Worm (Caenorhabditis elegans) whole organism, L4 larva: Measurements from ENCODE around the gene aakg-1.

ENCODE experiments used
- F37D6.2 ChIP-seq: sonication (generic microtip); optimal IDR thresholded peaks from 2 replicates; lab custom pipeline; 2016; ENCODE audit warnings: mild to moderate bottlenecking, missing genetic modification characterization, missing compliant biosample characterization
- F49E8.2 ChIP-seq: sonication (generic microtip); optimal IDR thresholded peaks from 2 replicates; lab custom pipeline; 2016; ENCODE audit warnings: missing compliant biosample characterization, mild to moderate bottlenecking, missing genetic modification characterization, borderline replicate concordance
- T26A8.4 ChIP-seq: fragments of 200-800 bp; sonication (Bioruptor generic); IDR thresholded peaks from 2 replicates; pipeline ENCODE4 v1.3.6; 2022; ENCODE audit warnings: missing genetic modification characterization, missing compliant biosample characterization
- Y105C5A.15 ChIP-seq: fragments of 200-800 bp; sonication (Bioruptor generic); IDR thresholded peaks from 2 replicates; pipeline ENCODE4 v1.3.6; 2022; ENCODE audit warnings: missing genetic modification characterization, missing compliant biosample characterization
- ZK337.2 ChIP-seq: fragments of 200-800 bp; sonication (Bioruptor generic); IDR thresholded peaks from 2 replicates; pipeline ENCODE4 v1.3.6; 2022; ENCODE audit warnings: missing genetic modification reagents, missing genetic modification characterization, missing compliant biosample characterization
- ama-1 ChIP-seq: fragments of 150-350 bp; optimal IDR thresholded peaks from 2 replicates; lab custom pipeline; 2014; ENCODE audit warnings: inconsistent platforms, mixed read lengths
- ceh-20 ChIP-seq: fragments of 200-800 bp; sonication (Bioruptor generic); IDR thresholded peaks from 2 replicates; pipeline ENCODE4 v1.3.6; 2022; ENCODE audit warnings: missing genetic modification reagents, missing genetic modification characterization, missing compliant biosample characterization
- ceh-28 ChIP-seq: fragments of 150-350 bp; optimal IDR thresholded peaks from 2 replicates; lab custom pipeline; 2014; ENCODE audit warnings: missing biosample characterization, missing genetic modification reagents, missing genetic modification characterization
- ceh-62 ChIP-seq: sonication (generic microtip); optimal IDR thresholded peaks from 2 replicates; lab custom pipeline; 2017; ENCODE audit warnings: missing biosample characterization, missing genetic modification characterization
- cey-2 ChIP-seq: sonication (generic microtip); optimal IDR thresholded peaks from 3 replicates; lab custom pipeline; 2017; ENCODE audit warnings: missing genetic modification characterization, mild to moderate bottlenecking, missing compliant biosample characterization, antibody characterized with exemption, borderline replicate concordance; ENCODE audit not compliant: insufficient read depth
- ctbp-1 ChIP-seq: fragments of 200-800 bp; sonication (Bioruptor generic); IDR thresholded peaks from 2 replicates; pipeline ENCODE4 v1.3.6; 2022; ENCODE audit warnings: missing genetic modification reagents, missing genetic modification characterization, missing compliant biosample characterization
- daf-12 ChIP-seq: fragments of 150-350 bp; optimal IDR thresholded peaks from 2 replicates; lab custom pipeline; 2014; ENCODE audit warnings: missing biosample characterization, missing genetic modification reagents, missing genetic modification characterization
- daf-19 ChIP-seq: fragments of 200-800 bp; sonication (Bioruptor generic); conservative IDR thresholded peaks from 2 replicates; pipeline ENCODE4 v1.3.6; 2022; ENCODE audit warnings: missing genetic modification characterization, missing compliant biosample characterization
- daf-8 ChIP-seq: fragments of 200-800 bp; sonication (Bioruptor generic); IDR thresholded peaks from 2 replicates; pipeline ENCODE4 v1.3.6; 2022; ENCODE audit warnings: missing genetic modification characterization, missing compliant biosample characterization
- dmd-8 ChIP-seq: fragments of 200-800 bp; sonication (Bioruptor generic); IDR thresholded peaks from 2 replicates; pipeline ENCODE4 v1.3.6; 2022; ENCODE audit warnings: missing genetic modification characterization, missing compliant biosample characterization
- dpl-1 ChIP-seq: fragments of 150-350 bp; optimal IDR thresholded peaks from 2 replicates; lab custom pipeline; 2014; ENCODE audit warnings: missing biosample characterization, missing genetic modification reagents, missing genetic modification characterization
- duxl-1 ChIP-seq: sonication (generic microtip); optimal IDR thresholded peaks from 2 replicates; lab custom pipeline; 2016; ENCODE audit warnings: mild to moderate bottlenecking, missing genetic modification characterization, moderate library complexity, missing compliant biosample characterization; ENCODE audit not compliant: poor library complexity
- dve-1 ChIP-seq: sonication (generic microtip); optimal IDR thresholded peaks from 2 replicates; lab custom pipeline; 2017; ENCODE audit warnings: antibody characterized with exemption, mild to moderate bottlenecking, missing genetic modification characterization, missing compliant biosample characterization; ENCODE audit not compliant: insufficient read depth
- fkh-10 ChIP-seq: fragments of 150-350 bp; optimal IDR thresholded peaks from 2 replicates; lab custom pipeline; 2014; ENCODE audit warnings: missing biosample characterization, missing genetic modification reagents, missing genetic modification characterization
- fos-1 ChIP-seq: fragments of 150-350 bp; optimal IDR thresholded peaks from 2 replicates; lab custom pipeline; 2014; ENCODE audit warnings: missing biosample characterization, missing genetic modification characterization
- hlh-30 ChIP-seq: sonication (generic microtip); optimal IDR thresholded peaks from 2 replicates; lab custom pipeline; 2017; ENCODE audit warnings: antibody characterized with exemption, mild to moderate bottlenecking, missing genetic modification characterization, missing compliant biosample characterization; ENCODE audit not compliant: insufficient read depth
- lim-7 ChIP-seq: fragments of 200-800 bp; sonication (Bioruptor generic); IDR thresholded peaks from 2 replicates; pipeline ENCODE4 v1.3.6; 2022; ENCODE audit warnings: missing genetic modification characterization, missing compliant biosample characterization
- lin-1 ChIP-seq: fragments of 200-800 bp; sonication (Bioruptor generic); IDR thresholded peaks from 2 replicates; pipeline ENCODE4 v1.3.6; 2022; ENCODE audit warnings: missing genetic modification reagents, missing genetic modification characterization, missing compliant biosample characterization
- lin-29 ChIP-seq: fragments of 200-800 bp; sonication (Bioruptor generic); IDR thresholded peaks from 2 replicates; pipeline ENCODE4 v1.3.6; 2022; ENCODE audit warnings: missing genetic modification reagents, missing genetic modification characterization, missing compliant biosample characterization
- lin-38 ChIP-seq: fragments of 200-800 bp; sonication (Bioruptor generic); IDR thresholded peaks from 2 replicates; pipeline ENCODE4 v1.3.6; 2022; ENCODE audit warnings: missing genetic modification reagents, missing genetic modification characterization, missing compliant biosample characterization
- lin-39 ChIP-seq: fragments of 150-350 bp; optimal IDR thresholded peaks from 2 replicates; lab custom pipeline; 2014; ENCODE audit warnings: missing biosample characterization, missing genetic modification reagents, missing genetic modification characterization
- madf-9 ChIP-seq: fragments of 200-800 bp; sonication (Bioruptor generic); conservative IDR thresholded peaks from 2 replicates; pipeline ENCODE4 v1.3.6; 2022; ENCODE audit warnings: missing genetic modification reagents, missing genetic modification characterization, missing compliant biosample characterization
- mdt-29 ChIP-seq: fragments of 200-800 bp; sonication (Bioruptor generic); IDR thresholded peaks from 2 replicates; pipeline ENCODE4 v1.3.6; 2022; ENCODE audit warnings: missing genetic modification reagents, missing genetic modification characterization, missing compliant biosample characterization
- mep-1 ChIP-seq: fragments of 150-350 bp; sonication (generic microtip); optimal IDR thresholded peaks from 3 replicates; lab custom pipeline; 2014; ENCODE audit warnings: missing biosample characterization, missing genetic modification characterization
- mxl-3 ChIP-seq: fragments of 200-800 bp; sonication (Bioruptor generic); optimal IDR thresholded peaks from 2 replicates; lab custom pipeline; 2018; ENCODE audit warnings: mild to moderate bottlenecking, missing genetic modification characterization, missing compliant biosample characterization
- nhr-10 ChIP-seq: fragments of 150-350 bp; optimal IDR thresholded peaks from 2 replicates; lab custom pipeline; 2014; ENCODE audit warnings: missing biosample characterization, missing genetic modification characterization
- nhr-11 ChIP-seq: fragments of 150-350 bp; optimal IDR thresholded peaks from 2 replicates; lab custom pipeline; 2014; ENCODE audit warnings: missing biosample characterization, missing genetic modification characterization
- nhr-28 ChIP-seq: fragments of 150-350 bp; optimal IDR thresholded peaks from 2 replicates; lab custom pipeline; 2014; ENCODE audit warnings: missing biosample characterization, missing genetic modification characterization
- nhr-41 ChIP-seq: fragments of 200-800 bp; sonication (Bioruptor generic); IDR thresholded peaks from 2 replicates; pipeline ENCODE4 v1.3.6; 2022; ENCODE audit warnings: missing genetic modification reagents, missing genetic modification characterization, missing compliant biosample characterization
- nhr-42 ChIP-seq: fragments of 200-800 bp; sonication (Bioruptor generic); IDR thresholded peaks from 2 replicates; pipeline ENCODE4 v1.3.6; 2022; ENCODE audit warnings: missing genetic modification characterization, missing compliant biosample characterization
- nhr-48 ChIP-seq: sonication (generic microtip); optimal IDR thresholded peaks from 2 replicates; lab custom pipeline; 2016; ENCODE audit warnings: mild to moderate bottlenecking, missing genetic modification characterization, missing compliant biosample characterization
- nhr-77 ChIP-seq: fragments of 150-350 bp; optimal IDR thresholded peaks from 2 replicates; lab custom pipeline; 2014; ENCODE audit warnings: missing biosample characterization, missing genetic modification characterization
- php-3 ChIP-seq: fragments of 200-800 bp; sonication (Bioruptor generic); IDR thresholded peaks from 2 replicates; pipeline ENCODE4 v1.3.6; 2022; ENCODE audit warnings: missing genetic modification reagents, missing genetic modification characterization, missing compliant biosample characterization
- pqm-1 ChIP-seq: sonication (generic microtip); optimal IDR thresholded peaks from 2 replicates; lab custom pipeline; 2017; ENCODE audit warnings: missing biosample characterization, missing genetic modification characterization
- set-16 ChIP-seq: fragments of 200-800 bp; sonication (Bioruptor generic); IDR thresholded peaks from 2 replicates; pipeline ENCODE4 v1.3.6; 2022; ENCODE audit warnings: missing genetic modification reagents, missing genetic modification characterization, missing compliant biosample characterization
- snpc-1.2 ChIP-seq: fragments of 200-800 bp; sonication (Bioruptor generic); IDR thresholded peaks from 2 replicates; pipeline ENCODE4 v1.3.6; 2022; ENCODE audit warnings: missing genetic modification reagents, missing genetic modification characterization, missing compliant biosample characterization
- spr-1 ChIP-seq: sonication (generic microtip); optimal IDR thresholded peaks from 2 replicates; lab custom pipeline; 2016; ENCODE audit warnings: mild to moderate bottlenecking, missing genetic modification characterization, missing compliant biosample characterization
- tag-97 ChIP-seq: fragments of 200-800 bp; sonication (Bioruptor generic); IDR thresholded peaks from 2 replicates; pipeline ENCODE4 v1.3.6; 2022; ENCODE audit warnings: missing genetic modification characterization, missing compliant biosample characterization
- tra-1 ChIP-seq: fragments of 200-800 bp; sonication (Bioruptor generic); IDR thresholded peaks from 2 replicates; pipeline ENCODE4 v1.3.6; 2022; ENCODE audit warnings: missing genetic modification reagents, missing genetic modification characterization, missing compliant biosample characterization
- unc-130 ChIP-seq: sonication (generic microtip); optimal IDR thresholded peaks from 2 replicates; lab custom pipeline; 2016; ENCODE audit warnings: missing genetic modification reagents, missing genetic modification characterization, missing compliant biosample characterization
- unc-39 ChIP-seq: sonication (generic microtip); optimal IDR thresholded peaks from 2 replicates; lab custom pipeline; 2017; ENCODE audit warnings: missing biosample characterization, missing genetic modification characterization
- unc-62 ChIP-seq, 3 experiments: fragments of 150-350 bp in 1 of 3; sonication (generic microtip); optimal IDR thresholded peaks in 2 of 3; peaks in 1 of 3; 1 replicate in 1 of 3; 2 replicates in 2 of 3; lab custom pipeline; 2014 to 2017; ENCODE audit warnings: missing biosample characterization in 3 of 3, missing genetic modification characterization in 3 of 3, missing genetic modification reagents in 3 of 3, missing genotype in 1 of 3
- vab-7 ChIP-seq: fragments of 200-800 bp; sonication (Bioruptor generic); IDR thresholded peaks from 2 replicates; pipeline ENCODE4 v1.3.6; 2022; ENCODE audit warnings: missing genetic modification reagents, missing genetic modification characterization, missing compliant biosample characterization
- zag-1 ChIP-seq: fragments of 150-350 bp; optimal IDR thresholded peaks from 2 replicates; lab custom pipeline; 2014; ENCODE audit warnings: missing biosample characterization, missing genetic modification characterization
- zfp-3 ChIP-seq: fragments of 200-800 bp; sonication (Bioruptor generic); conservative IDR thresholded peaks from 2 replicates; pipeline ENCODE4 v1.3.6; 2022; ENCODE audit warnings: missing genetic modification reagents, missing genetic modification characterization, missing compliant biosample characterization
- ztf-11 ChIP-seq: fragments of 150-350 bp; optimal IDR thresholded peaks from 2 replicates; lab custom pipeline; 2014; ENCODE audit warnings: missing biosample characterization, missing genetic modification characterization

The aakg-1 gene

DNA sequence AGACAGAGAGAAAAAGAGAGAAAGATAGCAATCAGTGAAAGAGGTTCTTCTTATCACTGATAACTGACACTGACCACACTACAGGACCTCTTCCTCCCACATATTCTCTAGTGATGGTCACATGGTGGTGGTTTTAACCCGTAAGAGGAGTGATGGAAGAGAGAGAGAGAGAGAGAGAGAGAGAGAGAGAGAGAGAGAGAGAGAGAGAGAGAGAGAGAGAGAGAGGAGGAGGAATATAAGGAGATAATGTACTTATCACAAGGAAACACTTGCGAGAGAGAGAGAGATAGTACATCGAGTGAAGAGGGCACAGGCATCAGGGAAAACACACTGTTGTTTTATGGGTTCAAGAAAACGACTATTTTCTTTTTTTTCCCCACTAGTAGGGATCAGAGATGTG lies 25.5 kb downstream of the aakg-1 start (continued):
- TF ChIP-seq ceh-62 (no peak), T26A8.4 (GFP tag; lab: Robert Waterston, UW) (peak; percentile 82), mdt-29 (no peak), lin-1 (GFP tag; lab: Robert Waterston, UW) (no peak), unc-39 (no peak), spr-1 (tag; lab: Kevin White, UChicago) (no peak), ama-1 (lab: Kevin White, UChicago) (no peak), nhr-48 (tag; lab: Kevin White, UChicago) (peak; percentile 65), ctbp-1 (no peak), dve-1 (peak; percentile 95), vab-7 (GFP tag; lab: Robert Waterston, UW) (no peak), ZK337.2 (no peak), madf-9 (GFP tag; lab: Robert Waterston, UW) (no peak), Y105C5A.15 (GFP tag; lab: Robert Waterston, UW) (no peak), cey-2 (tag; lab: Kevin White, UChicago) (peak; percentile 46), F49E8.2 (tag; lab: Kevin White, UChicago) (no peak), nhr-42 (GFP tag; lab: Robert Waterston, UW) (no peak), lin-29 (GFP tag; lab: Robert Waterston, UW) (no peak), php-3 (GFP tag; lab: Robert Waterston, UW) (0 out of 2 replicates have a peak, but pooled peaks have one; percentile 21), dmd-8 (GFP tag; lab: Robert Waterston, UW) (no peak), lin-39 (tag; lab: Kevin White, UChicago) (no peak), dpl-1 (GFP tag; lab: Kevin White, UChicago) (peak; percentile 44), lin-38 (GFP tag; lab: Robert Waterston, UW) (peak; percentile 34), daf-19 (GFP tag; lab: Robert Waterston, UW) (no peak), zfp-3 (no peak; the same call in 1 of the 2 replicates), fkh-10 (GFP tag; lab: Kevin White, UChicago) (no peak), duxl-1 (no peak), hlh-30 (tag; lab: Kevin White, UChicago) (peak; percentile 93), snpc-1.2 (GFP tag; lab: Robert Waterston, UW) (no peak), ztf-11 (tag; lab: Kevin White, UChicago) (no peak), nhr-41 (GFP tag; lab: Robert Waterston, UW) (0 out of 2 replicates have a peak, but pooled peaks have one; percentile 6), daf-8 (no peak), lim-7 (GFP tag; lab: Robert Waterston, UW) (no peak), set-16 (peak; percentile 78; the same call in 1 of the 2 replicates), ceh-28 (tag; lab: Kevin White, UChicago) (no peak), nhr-10 (tag; lab: Kevin White, UChicago) (peak; percentile 77), zag-1 (tag; lab: Kevin White, UChicago) (no peak), nhr-77 (tag; lab: Kevin White, UChicago) (peak; percentile 10), nhr-11 (tag; lab: Kevin White, UChicago) (no peak), tag-97 (no peak), unc-62 (GFP tag; optimal IDR thresholded peaks at IDR 0.05 in 1 of 2; lab: Kevin White, UChicago) (peak in 1 of 2 experiments; percentile 99), unc-62 (tag; optimal IDR thresholded peaks at IDR 0.05; lab: Kevin White, UChicago) (no peak), daf-12 (tag; lab: Kevin White, UChicago) (no peak), pqm-1 (peak; percentile 52), mep-1 (tag; lab: Kevin White, UChicago) (peak; percentile 78), F37D6.2 (tag; lab: Kevin White, UChicago) (no peak), ceh-20 (GFP tag; lab: Robert Waterston, UW) (no peak), mxl-3 (GFP tag; lab: Kevin White, UChicago) (peak; percentile 93), unc-130 (no peak), fos-1 (tag; lab: Kevin White, UChicago) (no peak), tra-1 (peak; percentile 4; the same call in 1 of the 2 replicates), nhr-28 (tag; lab: Kevin White, UChicago) (peak; percentile 98)
